Fruit fly (Drosophila melanogaster) whole organism, embryonic: ENCODE results near the gene CG9932.
A peak's percentile ranks its signal among the peaks of the same experiment; 100 is the strongest.

Experiments used
- ATbp ChIP-seq: fragments of 200-800 bp; sonication (Bioruptor generic); optimal IDR thresholded peaks from 2 replicates; lab custom pipeline; 2017; ENCODE audit warnings: missing biosample characterization, mild to moderate bottlenecking, missing genetic modification characterization, missing genetic modification reagents
- Ada2b ChIP-seq: fragments of 200-800 bp; sonication (Bioruptor generic); IDR thresholded peaks from 2 replicates; pipeline ENCODE4 v1.3.6; 2022; ENCODE audit warnings: missing biosample characterization, missing genetic modification characterization
- CG10267 ChIP-seq: fragments of 200-800 bp; sonication (Bioruptor generic); optimal IDR thresholded peaks from 2 replicates; lab custom pipeline; 2018; ENCODE audit warnings: missing biosample characterization, mild to moderate bottlenecking, missing genetic modification characterization, moderate library complexity
- CG10274 ChIP-seq: fragments of 200-800 bp; sonication (Bioruptor generic); optimal IDR thresholded peaks from 3 replicates; lab custom pipeline; 2017; ENCODE audit warnings: missing biosample characterization, mild to moderate bottlenecking, missing genetic modification characterization
- CG12071 ChIP-seq: fragments of 200-800 bp; sonication (Bioruptor generic); optimal IDR thresholded peaks from 3 replicates; lab custom pipeline; 2018; ENCODE audit warnings: missing biosample characterization, mild to moderate bottlenecking, missing genetic modification characterization
- CG12236 ChIP-seq: fragments of 200-800 bp; sonication (Bioruptor generic); optimal IDR thresholded peaks from 2 replicates; lab custom pipeline; 2016; ENCODE audit warnings: missing biosample characterization, missing genetic modification characterization
- CG12744 ChIP-seq: fragments of 200-800 bp; sonication (Bioruptor generic); optimal IDR thresholded peaks from 2 replicates; lab custom pipeline; 2016; ENCODE audit warnings: missing biosample characterization, missing genetic modification characterization
- CG14965 ChIP-seq: fragments of 200-800 bp; sonication (Bioruptor generic); optimal IDR thresholded peaks from 2 replicates; lab custom pipeline; 2016; ENCODE audit warnings: missing biosample characterization, missing genetic modification characterization, borderline replicate concordance
- CG15479 ChIP-seq: fragments of 200-800 bp; sonication (Bioruptor generic); optimal IDR thresholded peaks from 3 replicates; lab custom pipeline; 2019; ENCODE audit warnings: missing biosample characterization, mild to moderate bottlenecking, missing genetic modification characterization, moderate library complexity
- CG16815 ChIP-seq: fragments of 200-800 bp; sonication (Bioruptor generic); optimal IDR thresholded peaks from 3 replicates; lab custom pipeline; 2017; ENCODE audit warnings: missing biosample characterization, mild to moderate bottlenecking, missing genetic modification characterization
- CG16863 ChIP-seq: fragments of 200-800 bp; sonication (Bioruptor generic); optimal IDR thresholded peaks from 3 replicates; lab custom pipeline; 2016; ENCODE audit warnings: missing biosample characterization, missing genetic modification characterization
- CG17328 ChIP-seq: fragments of 200-800 bp; sonication (Bioruptor generic); IDR thresholded peaks from 2 replicates; pipeline ENCODE4 v1.3.6; 2022; ENCODE audit warnings: missing biosample characterization, missing genetic modification characterization
- CG17912 ChIP-seq: fragments of 200-800 bp; sonication (Bioruptor generic); optimal IDR thresholded peaks from 2 replicates; lab custom pipeline; 2018; ENCODE audit warnings: missing biosample characterization, mild to moderate bottlenecking, missing genetic modification characterization
- CG18262 ChIP-seq: fragments of 200-800 bp; optimal IDR thresholded peaks from 3 replicates; lab custom pipeline; 2019; ENCODE audit warnings: missing biosample characterization, mild to moderate bottlenecking, missing genetic modification characterization, moderate library complexity
- CG18476 ChIP-seq: fragments of 200-800 bp; sonication (Bioruptor generic); optimal IDR thresholded peaks from 2 replicates; lab custom pipeline; 2016; ENCODE audit warnings: missing biosample characterization, mild to moderate bottlenecking, missing genetic modification characterization
- CG2116 ChIP-seq: fragments of 200-800 bp; sonication (Bioruptor generic); optimal IDR thresholded peaks from 3 replicates; lab custom pipeline; 2018; ENCODE audit warnings: missing biosample characterization, mild to moderate bottlenecking, missing genetic modification characterization
- CG31388 ChIP-seq: fragments of 200-800 bp; sonication (Bioruptor generic); optimal IDR thresholded peaks from 2 replicates; lab custom pipeline; 2016; ENCODE audit warnings: missing biosample characterization, missing genetic modification characterization
- CG32772 ChIP-seq: fragments of 200-800 bp; sonication (Bioruptor generic); IDR thresholded peaks from 2 replicates; pipeline ENCODE4 v1.3.6; 2022; ENCODE audit warnings: missing biosample characterization, missing genetic modification characterization
- CG34224 ChIP-seq: fragments of 200-800 bp; sonication (Bioruptor generic); IDR thresholded peaks from 3 replicates; pipeline ENCODE4 v1.3.6; 2022; ENCODE audit warnings: missing biosample characterization, missing genetic modification characterization; ENCODE audit not compliant: partially characterized antibody
- CG3847 ChIP-seq: fragments of 200-800 bp; sonication (Bioruptor generic); IDR thresholded peaks from 2 replicates; pipeline ENCODE4 v1.3.6; 2022; ENCODE audit warnings: missing biosample characterization, missing genetic modification characterization
- CG5245 ChIP-seq: fragments of 200-800 bp; sonication (Bioruptor generic); optimal IDR thresholded peaks from 3 replicates; lab custom pipeline; 2016; ENCODE audit warnings: missing biosample characterization, missing genetic modification characterization
- CG7271 ChIP-seq: fragments of 200-800 bp; sonication (Bioruptor generic); optimal IDR thresholded peaks from 2 replicates; lab custom pipeline; 2018; ENCODE audit warnings: missing biosample characterization, mild to moderate bottlenecking, missing genetic modification characterization, moderate library complexity
- CG7963 ChIP-seq: fragments of 200-800 bp; sonication (Bioruptor generic); IDR thresholded peaks from 3 replicates; pipeline ENCODE4 v1.3.6; 2022; ENCODE audit warnings: missing biosample characterization, missing genetic modification characterization; ENCODE audit not compliant: partially characterized antibody
- CG8281 ChIP-seq: fragments of 200-800 bp; sonication (Bioruptor generic); optimal IDR thresholded peaks from 2 replicates; lab custom pipeline; 2018; ENCODE audit warnings: missing biosample characterization, mild to moderate bottlenecking, missing genetic modification characterization, moderate library complexity
- CrebB ChIP-seq: fragments of 200-800 bp; sonication (Bioruptor generic); optimal IDR thresholded peaks from 3 replicates; lab custom pipeline; 2018; ENCODE audit warnings: missing biosample characterization, mild to moderate bottlenecking, missing genetic modification characterization
- Dad ChIP-seq: fragments of 200-800 bp; sonication (Bioruptor generic); optimal IDR thresholded peaks from 3 replicates; lab custom pipeline; 2016; ENCODE audit warnings: missing biosample characterization, missing genetic modification characterization
- Deaf1 ChIP-seq: fragments of 200-800 bp; optimal IDR thresholded peaks from 3 replicates; lab custom pipeline; 2019; ENCODE audit warnings: missing biosample characterization, mild to moderate bottlenecking, missing genetic modification characterization, moderate library complexity
- Dip2 ChIP-seq: fragments of 200-800 bp; sonication (Bioruptor generic); IDR thresholded peaks from 2 replicates; pipeline ENCODE4 v1.3.6; 2022; ENCODE audit warnings: missing biosample characterization, missing genetic modification characterization
- Doc2 ChIP-seq: fragments of 200-800 bp; sonication (Bioruptor generic); IDR thresholded peaks from 2 replicates; pipeline ENCODE4 v1.3.6; 2022; ENCODE audit warnings: missing biosample characterization, missing genetic modification characterization
- Ets97D ChIP-seq: fragments of 200-800 bp; sonication (Bioruptor generic); optimal IDR thresholded peaks from 3 replicates; lab custom pipeline; 2016; ENCODE audit warnings: missing biosample characterization, missing genetic modification characterization
- Fer3 ChIP-seq: fragments of 200-800 bp; sonication (Bioruptor generic); optimal IDR thresholded peaks from 2 replicates; lab custom pipeline; 2018; ENCODE audit warnings: missing biosample characterization, mild to moderate bottlenecking, missing genetic modification characterization, moderate library complexity
- Hand ChIP-seq: fragments of 200-800 bp; sonication (Bioruptor generic); optimal IDR thresholded peaks from 2 replicates; lab custom pipeline; 2017; ENCODE audit warnings: mild to moderate bottlenecking, missing biosample characterization, missing genetic modification reagents, missing genetic modification characterization
- Hr39 ChIP-seq: fragments of >200 bp; optimal IDR thresholded peaks from 2 replicates; lab custom pipeline; 2017
- Hr51 ChIP-seq, 2 experiments: fragments of 200-800 bp; sonication (Bioruptor generic); optimal IDR thresholded peaks; 2 replicates in 1 of 2; 3 replicates in 1 of 2; lab custom pipeline; 2016 to 2018; ENCODE audit warnings: missing biosample characterization in 2 of 2, missing genetic modification characterization in 2 of 2, mild to moderate bottlenecking in 1 of 2, moderate library complexity in 1 of 2
- Ptx1 ChIP-seq: fragments of 200-800 bp; sonication (Bioruptor generic); IDR thresholded peaks from 2 replicates; pipeline ENCODE4 v1.3.6; 2022; ENCODE audit warnings: missing biosample characterization, missing genetic modification characterization
- Sox100B ChIP-seq: fragments of 200-800 bp; sonication (Bioruptor generic); optimal IDR thresholded peaks from 3 replicates; lab custom pipeline; 2018; ENCODE audit warnings: missing biosample characterization, mild to moderate bottlenecking, missing genetic modification characterization
- TFAM ChIP-seq: fragments of 200-800 bp; sonication (Bioruptor generic); optimal IDR thresholded peaks from 2 replicates; lab custom pipeline; 2017; ENCODE audit warnings: missing biosample characterization, missing genetic modification characterization, inconsistent platforms
- ap ChIP-seq: fragments of 200-800 bp; sonication (Bioruptor generic); IDR thresholded peaks from 2 replicates; pipeline ENCODE4 v1.3.6; 2022; ENCODE audit warnings: missing biosample characterization, missing genetic modification characterization
- br ChIP-seq: fragments of >200 bp; optimal IDR thresholded peaks from 2 replicates; lab custom pipeline; 2017
- croc ChIP-seq: fragments of 200-800 bp; sonication (Bioruptor generic); conservative IDR thresholded peaks from 3 replicates; pipeline ENCODE4 v1.3.6; 2022; ENCODE audit warnings: missing biosample characterization, missing genetic modification characterization
- da ChIP-seq: fragments of 200-800 bp; sonication (Bioruptor generic); optimal IDR thresholded peaks from 2 replicates; lab custom pipeline; 2016; ENCODE audit warnings: missing biosample characterization, missing genetic modification characterization
- en ChIP-seq: fragments of 200-800 bp; sonication (Bioruptor generic); optimal IDR thresholded peaks from 2 replicates; lab custom pipeline; 2016; ENCODE audit warnings: missing biosample characterization, missing genetic modification characterization
- fd3F ChIP-seq: fragments of 200-800 bp; sonication (Bioruptor generic); optimal IDR thresholded peaks from 2 replicates; lab custom pipeline; 2018; ENCODE audit warnings: missing biosample characterization, mild to moderate bottlenecking, missing genetic modification characterization, moderate library complexity
- gro ChIP-seq: fragments of 200-800 bp; sonication (Bioruptor generic); optimal IDR thresholded peaks from 2 replicates; lab custom pipeline; 2016; ENCODE audit warnings: missing biosample characterization, missing genetic modification characterization
- h ChIP-seq: fragments of >200 bp; optimal IDR thresholded peaks from 2 replicates; lab custom pipeline; 2017
- knrl ChIP-seq: fragments of 200-800 bp; sonication (Bioruptor generic); IDR thresholded peaks from 3 replicates; pipeline ENCODE4 v1.3.6; 2022; ENCODE audit warnings: missing biosample characterization, missing genetic modification characterization; ENCODE audit not compliant: partially characterized antibody
- onecut ChIP-seq: fragments of 200-800 bp; sonication (Bioruptor generic); IDR thresholded peaks from 2 replicates; pipeline ENCODE4 v1.3.6; 2022; ENCODE audit warnings: missing biosample characterization, missing genetic modification characterization
- pb ChIP-seq: fragments of 200-800 bp; sonication (Bioruptor generic); optimal IDR thresholded peaks from 3 replicates; lab custom pipeline; 2016; ENCODE audit warnings: missing biosample characterization, missing genetic modification characterization
- sima ChIP-seq: fragments of 200-800 bp; sonication (Bioruptor generic); optimal IDR thresholded peaks from 2 replicates; lab custom pipeline; 2016; ENCODE audit warnings: missing biosample characterization, missing genetic modification characterization
- slp2 ChIP-seq: fragments of 200-800 bp; sonication (Bioruptor generic); optimal IDR thresholded peaks from 2 replicates; lab custom pipeline; 2016; ENCODE audit warnings: missing biosample characterization, missing genetic modification characterization
- trh ChIP-seq: fragments of 200-800 bp; sonication (Bioruptor generic); optimal IDR thresholded peaks from 2 replicates; lab custom pipeline; 2016; ENCODE audit warnings: missing biosample characterization, missing genetic modification characterization
- ttk ChIP-seq: fragments of 200-800 bp; sonication (Bioruptor generic); IDR thresholded peaks from 2 replicates; pipeline ENCODE4 v2.1.2; 2022; ENCODE audit warnings: missing biosample characterization, missing genetic modification characterization

CG9932 gene

dm6 chr2L:13018992-13019484 lies 40.9 kb downstream of the CG9932 start, which contains the start of gene Ube4B (continued):
- TF ChIP-seq TFAM (GFP tag; lab: Kevin White, UChicago) (no peak), CG2116 (GFP tag; lab: Kevin White, UChicago) (peak; percentile 64), Sox100B (GFP tag; lab: Kevin White, UChicago) (no peak), Deaf1 (no peak), CG34224 (GFP tag; lab: Robert Waterston, UW) (peak; percentile 68), slp2 (GFP tag; lab: Kevin White, UChicago) (peak; percentile 17), ap (GFP tag; lab: Robert Waterston, UW) (no peak), CG16815 (no peak), gro (GFP tag; lab: Kevin White, UChicago) (peak; percentile 87), ttk (GFP tag; lab: Robert Waterston, UW) (peak; percentile 63), en (GFP tag; lab: Kevin White, UChicago) (peak; percentile 30), pb (GFP tag; lab: Kevin White, UChicago) (peak; percentile 20), CG5245 (GFP tag; lab: Kevin White, UChicago) (no peak), Ets97D (GFP tag; lab: Kevin White, UChicago) (peak; percentile 89), CG3847 (peak; percentile 85), onecut (GFP tag; lab: Robert Waterston, UW) (peak; percentile 56), Ptx1 (no peak; the same call in 1 of the 2 replicates), CG16863 (GFP tag; lab: Kevin White, UChicago) (peak; percentile 63), br (lab: Kevin White, UChicago) (no peak), CG18476 (GFP tag; lab: Kevin White, UChicago) (no peak), Fer3 (tag; lab: Kevin White, UChicago) (no peak), Doc2 (no peak), CG14965 (no peak), Hr39 (lab: Kevin White, UChicago) (no peak), CrebB (tag; lab: Kevin White, UChicago) (peak; percentile 46), CG18262 (tag; lab: Kevin White, UChicago) (no peak), h (lab: Kevin White, UChicago) (no peak), trh (peak; percentile 9), ATbp (GFP tag; lab: Kevin White, UChicago) (no peak), Hr51 (GFP tag; optimal IDR thresholded peaks at IDR 0.05; lab: Kevin White, UChicago) (peak in 1 of 2 experiments; percentile 78), CG12071 (no peak), Hand (GFP tag; lab: Kevin White, UChicago) (no peak), CG31388 (GFP tag; lab: Kevin White, UChicago) (no peak), Dad (GFP tag; lab: Kevin White, UChicago) (peak; percentile 66), CG32772 (GFP tag; lab: Robert Waterston, UW) (peak; percentile 33; the same call in 1 of the 2 replicates), CG7963 (GFP tag; lab: Robert Waterston, UW) (peak; percentile 78), knrl (GFP tag; lab: Robert Waterston, UW) (peak; percentile 89), CG10267 (tag; lab: Kevin White, UChicago) (no peak), CG17328 (GFP tag; lab: Robert Waterston, UW) (peak; percentile 57), Dip2 (GFP tag; lab: Robert Waterston, UW) (no peak), CG7271 (tag; lab: Kevin White, UChicago) (no peak), fd3F (GFP tag; lab: Kevin White, UChicago) (no peak), CG12744 (GFP tag; lab: Kevin White, UChicago) (no peak), Ada2b (GFP tag; lab: Robert Waterston, UW) (peak; percentile 62), CG17912 (GFP tag; lab: Kevin White, UChicago) (no peak), da (peak; percentile 40), sima (GFP tag; lab: Kevin White, UChicago) (no peak), CG15479 (GFP tag; lab: Kevin White, UChicago) (no peak), CG10274 (GFP tag; lab: Kevin White, UChicago) (no peak), CG12236 (GFP tag; lab: Kevin White, UChicago) (peak; percentile 30), CG8281 (tag; lab: Kevin White, UChicago) (no peak), croc (no peak)
